Worm (Caenorhabditis elegans): ENCODE measurements around the gene C16C10.4.
A peak's percentile ranks its signal among the peaks of the same experiment; 100 is the strongest.

DNA sequence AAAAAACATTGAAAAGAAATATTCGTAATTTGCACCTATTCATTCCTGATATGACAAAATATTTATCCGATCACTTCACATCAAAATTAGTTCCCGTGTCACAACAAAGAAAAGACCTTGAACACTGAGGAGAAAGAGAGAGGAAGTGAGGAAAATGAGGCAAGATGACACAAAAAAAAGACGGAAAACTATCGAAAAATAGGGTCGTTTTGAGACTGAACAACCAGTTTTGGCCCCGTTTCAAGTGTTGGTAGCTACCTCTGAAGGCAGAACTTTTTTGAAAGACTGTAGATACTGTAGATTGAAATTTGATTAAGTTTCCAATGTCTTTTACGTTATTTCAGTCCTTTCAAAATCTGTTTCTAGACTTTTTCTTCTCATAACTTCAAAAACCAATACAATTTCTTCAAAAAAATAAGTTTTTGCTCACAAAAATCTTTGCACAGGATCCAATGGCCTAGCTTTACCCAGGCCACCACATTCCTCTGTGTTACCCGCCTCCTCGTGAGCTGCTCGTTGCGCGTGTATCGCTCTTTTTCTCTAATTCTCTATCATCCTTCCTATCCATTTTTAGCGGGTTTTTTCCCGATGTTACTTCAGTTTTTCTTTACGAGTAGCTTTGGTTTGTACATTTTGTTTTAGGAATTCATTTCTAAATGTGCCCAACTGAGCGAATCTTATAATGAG is 25.3 kb downstream of the C16C10.4 start:
- no peak for TF ChIP-seq ceh-63 (GFP tag; optimal IDR thresholded peaks at IDR 0.05)
- no peak for TF ChIP-seq hlh-17 (GFP tag; optimal IDR thresholded peaks at IDR 0.05; ENCODE audit: borderline replicate concordance)
- no peak for TF ChIP-seq elt-3 (tag; optimal IDR thresholded peaks at IDR 0.05)
- TF ChIP-seq F16B12.6 (tag; optimal IDR thresholded peaks at IDR 0.05) = peak; percentile 40
- no peak for TF ChIP-seq egl-27 (tag; optimal IDR thresholded peaks at IDR 0.05)
- TF ChIP-seq nhr-90 (tag; optimal IDR thresholded peaks at IDR 0.05; ENCODE audit: poor library complexity) = peak; percentile 19
- TF ChIP-seq lin-39 (tag; optimal IDR thresholded peaks at IDR 0.05) = no peak
- peak; percentile 63 to 90 for TF ChIP-seq mdl-1 (tag; optimal IDR thresholded peaks at IDR 0.05)
- TF ChIP-seq fos-1 (tag; optimal IDR thresholded peaks at IDR 0.05) = peak; percentile 3
- peak; percentile 2 for TF ChIP-seq nhr-77 (tag; optimal IDR thresholded peaks at IDR 0.05)
- peak; percentile 88 for TF ChIP-seq lir-3 (tag; optimal IDR thresholded peaks at IDR 0.05; ENCODE audit: poor library complexity)

All from whole organism, L1 larva.